Worm (Caenorhabditis elegans) whole organism, L2 larva: ENCODE measurements around the gene Y39A1A.2.

ENCODE experiments used
- ama-1 ChIP-seq: fragments of 150-350 bp; optimal IDR thresholded peaks from 2 replicates; lab custom pipeline; 2018; ENCODE audit warnings: inconsistent platforms
- blmp-1 ChIP-seq: sonication (generic microtip); optimal IDR thresholded peaks from 2 replicates; lab custom pipeline; 2017; ENCODE audit warnings: missing genetic modification characterization, mild to moderate bottlenecking, missing compliant biosample characterization, antibody characterized with exemption, moderate library complexity; ENCODE audit not compliant: insufficient read depth
- egl-27 ChIP-seq: sonication (generic microtip); optimal IDR thresholded peaks from 3 replicates; lab custom pipeline; 2017; ENCODE audit warnings: missing biosample characterization, missing genetic modification reagents, missing genetic modification characterization
- elt-3 ChIP-seq: sonication (generic microtip); optimal IDR thresholded peaks from 2 replicates; lab custom pipeline; 2017; ENCODE audit warnings: missing biosample characterization, missing genetic modification characterization
- gmeb-1 ChIP-seq: fragments of 150-350 bp; optimal IDR thresholded peaks from 2 replicates; lab custom pipeline; 2014; ENCODE audit warnings: missing biosample characterization, missing genetic modification characterization
- lsy-2 ChIP-seq, 2 experiments: fragments of 150-350 bp in 1 of 2; sonication (generic microtip) in 1 of 2; optimal IDR thresholded peaks; 2 replicates each; lab custom pipeline; 2014 to 2017; ENCODE audit warnings: missing biosample characterization in 2 of 2, missing genetic modification characterization in 2 of 2
- mdl-1 ChIP-seq, 2 experiments: fragments of 150-350 bp in 1 of 2; sonication (generic microtip) in 1 of 2; optimal IDR thresholded peaks; 2 replicates each; lab custom pipeline; 2017; ENCODE audit warnings: missing biosample characterization in 2 of 2, missing genetic modification characterization in 2 of 2
- nhr-25 ChIP-seq: fragments of 150-350 bp; sonication (generic microtip); optimal IDR thresholded peaks from 3 replicates; lab custom pipeline; 2014; ENCODE audit warnings: missing biosample characterization, missing genetic modification characterization
- skn-1 ChIP-seq: sonication (generic microtip); optimal IDR thresholded peaks from 2 replicates; lab custom pipeline; 2017; ENCODE audit warnings: missing biosample characterization, missing genetic modification characterization

DNA sequence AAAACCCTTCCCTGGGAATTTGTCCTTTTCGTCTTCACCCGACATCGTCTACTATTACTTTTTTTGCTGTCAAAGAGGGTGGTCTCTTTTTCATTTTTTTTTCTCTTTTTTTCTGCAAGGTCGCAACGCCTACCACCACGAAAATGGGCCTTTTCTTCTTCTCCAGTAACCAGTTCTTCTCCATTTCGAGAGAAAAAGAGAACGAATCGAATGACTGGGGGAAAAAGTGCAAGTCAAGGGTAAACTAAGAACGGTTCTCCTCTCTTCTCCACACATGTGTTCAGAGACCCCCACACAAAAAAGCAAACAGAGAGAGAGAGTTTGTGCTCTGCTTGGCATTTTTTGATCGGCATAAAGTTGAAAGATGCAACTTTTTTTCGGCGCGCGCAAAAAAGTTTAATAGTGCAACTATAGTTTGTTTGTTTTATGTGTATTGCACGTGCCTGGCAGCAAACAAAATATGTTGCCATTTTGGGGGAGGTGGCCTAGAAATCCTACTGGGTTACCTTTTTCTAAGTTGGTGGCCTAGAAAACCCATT, 33.2 kb upstream of the Y39A1A.2 start:
- peak; percentile 32 for TF ChIP-seq egl-27
- peak; percentile 44 for TF ChIP-seq blmp-1 (tag; lab: Kevin White, UChicago)
- no peak for TF ChIP-seq nhr-25 (tag; lab: Kevin White, UChicago)
- TF ChIP-seq mdl-1 (tag; optimal IDR thresholded peaks at IDR 0.05; lab: Kevin White, UChicago): no peak
- TF ChIP-seq gmeb-1 (tag; lab: Kevin White, UChicago): no peak
- no peak for TF ChIP-seq ama-1 (lab: Kevin White, UChicago)
- no peak for TF ChIP-seq skn-1 (tag; lab: Kevin White, UChicago)
- TF ChIP-seq elt-3 (tag; lab: Kevin White, UChicago): no peak
- no peak for TF ChIP-seq lsy-2 (tag; optimal IDR thresholded peaks at IDR 0.05; lab: Kevin White, UChicago)
